Fruit fly (Drosophila melanogaster) whole organism, embryonic: ENCODE data around the gene Indy-2.

Experiments used
- Bteb2 ChIP-seq: fragments of 200-800 bp; sonication (Bioruptor generic); optimal IDR thresholded peaks from 2 replicates; lab custom pipeline; 2016; ENCODE audit warnings: missing biosample characterization, missing genetic modification characterization
- CG10431 ChIP-seq: fragments of 200-800 bp; sonication (Bioruptor generic); optimal IDR thresholded peaks from 3 replicates; lab custom pipeline; 2018; ENCODE audit warnings: missing biosample characterization, mild to moderate bottlenecking, missing genetic modification characterization
- CG12071 ChIP-seq: fragments of 200-800 bp; sonication (Bioruptor generic); optimal IDR thresholded peaks from 3 replicates; lab custom pipeline; 2018; ENCODE audit warnings: missing biosample characterization, mild to moderate bottlenecking, missing genetic modification characterization
- CG12104 ChIP-seq: fragments of 200-800 bp; sonication (Bioruptor generic); optimal IDR thresholded peaks from 3 replicates; lab custom pipeline; 2016; ENCODE audit warnings: missing biosample characterization, missing genetic modification characterization
- CG12155 ChIP-seq: fragments of 200-800 bp; sonication (Bioruptor generic); optimal IDR thresholded peaks from 3 replicates; lab custom pipeline; 2016; ENCODE audit warnings: missing biosample characterization, missing genetic modification characterization
- CG13296 ChIP-seq: fragments of 200-800 bp; sonication (Bioruptor generic); optimal IDR thresholded peaks from 3 replicates; lab custom pipeline; 2018; ENCODE audit warnings: missing biosample characterization, mild to moderate bottlenecking, missing genetic modification characterization
- CG15073 ChIP-seq: fragments of 200-800 bp; sonication (Bioruptor generic); optimal IDR thresholded peaks from 2 replicates; lab custom pipeline; 2016; ENCODE audit warnings: missing biosample characterization, missing genetic modification characterization
- CG1602 ChIP-seq: fragments of 200-800 bp; sonication (Bioruptor generic); optimal IDR thresholded peaks from 3 replicates; lab custom pipeline; 2016; ENCODE audit warnings: missing biosample characterization, missing genetic modification characterization
- CG16779 ChIP-seq: fragments of 200-800 bp; sonication (Bioruptor generic); IDR thresholded peaks from 2 replicates; pipeline ENCODE4 v1.3.6; 2022; ENCODE audit warnings: missing biosample characterization, missing genetic modification characterization
- CG16815 ChIP-seq: fragments of 200-800 bp; sonication (Bioruptor generic); optimal IDR thresholded peaks from 3 replicates; lab custom pipeline; 2017; ENCODE audit warnings: missing biosample characterization, mild to moderate bottlenecking, missing genetic modification characterization
- CG17612 ChIP-seq: fragments of 200-800 bp; sonication (Bioruptor generic); IDR thresholded peaks from 2 replicates; pipeline ENCODE4 v1.3.6; 2022; ENCODE audit warnings: missing biosample characterization, missing genetic modification characterization
- CG2202 ChIP-seq: fragments of 200-800 bp; sonication (Bioruptor generic); optimal IDR thresholded peaks from 2 replicates; lab custom pipeline; 2018; ENCODE audit warnings: missing biosample characterization, mild to moderate bottlenecking, missing genetic modification characterization
- CG30403 ChIP-seq: fragments of 200-800 bp; sonication (Bioruptor generic); optimal IDR thresholded peaks from 3 replicates; lab custom pipeline; 2016; ENCODE audit warnings: missing biosample characterization, missing genetic modification characterization
- CG3065 ChIP-seq: fragments of 200-800 bp; sonication (Bioruptor generic); optimal IDR thresholded peaks from 2 replicates; lab custom pipeline; 2016; ENCODE audit warnings: missing biosample characterization, missing genetic modification characterization
- CG3281 ChIP-seq: fragments of 200-800 bp; sonication (Bioruptor generic); optimal IDR thresholded peaks from 3 replicates; lab custom pipeline; 2017; ENCODE audit warnings: missing biosample characterization, mild to moderate bottlenecking, missing genetic modification characterization
- CG34376 ChIP-seq: fragments of 200-800 bp; sonication (Bioruptor generic); optimal IDR thresholded peaks from 2 replicates; lab custom pipeline; 2018; ENCODE audit warnings: missing biosample characterization, mild to moderate bottlenecking, missing genetic modification characterization
- CG7271 ChIP-seq: fragments of 200-800 bp; sonication (Bioruptor generic); optimal IDR thresholded peaks from 2 replicates; lab custom pipeline; 2018; ENCODE audit warnings: missing biosample characterization, mild to moderate bottlenecking, missing genetic modification characterization, moderate library complexity
- CG8359 ChIP-seq: fragments of 200-800 bp; sonication (Bioruptor generic); optimal IDR thresholded peaks from 2 replicates; lab custom pipeline; 2017; ENCODE audit warnings: missing biosample characterization, mild to moderate bottlenecking, missing genetic modification characterization, borderline replicate concordance
- CG9609 ChIP-seq: fragments of 200-800 bp; sonication (Bioruptor generic); optimal IDR thresholded peaks from 3 replicates; lab custom pipeline; 2016; ENCODE audit warnings: missing biosample characterization, missing genetic modification characterization
- CTCF ChIP-seq: fragments of 200-800 bp; sonication (Bioruptor generic); optimal IDR thresholded peaks from 2 replicates; lab custom pipeline; 2017; ENCODE audit warnings: missing biosample characterization, mild to moderate bottlenecking, missing genetic modification characterization, moderate library complexity
- CrebB ChIP-seq: fragments of 200-800 bp; sonication (Bioruptor generic); optimal IDR thresholded peaks from 3 replicates; lab custom pipeline; 2018; ENCODE audit warnings: missing biosample characterization, mild to moderate bottlenecking, missing genetic modification characterization
- Ets97D ChIP-seq: fragments of 200-800 bp; sonication (Bioruptor generic); optimal IDR thresholded peaks from 3 replicates; lab custom pipeline; 2016; ENCODE audit warnings: missing biosample characterization, missing genetic modification characterization
- Hand ChIP-seq: fragments of 200-800 bp; sonication (Bioruptor generic); optimal IDR thresholded peaks from 2 replicates; lab custom pipeline; 2017; ENCODE audit warnings: mild to moderate bottlenecking, missing biosample characterization, missing genetic modification reagents, missing genetic modification characterization
- Hr39 ChIP-seq: fragments of >200 bp; optimal IDR thresholded peaks from 2 replicates; lab custom pipeline; 2017
- Lhr ChIP-seq: fragments of 200-800 bp; sonication (Bioruptor generic); optimal IDR thresholded peaks from 3 replicates; lab custom pipeline; 2017; ENCODE audit warnings: mild to moderate bottlenecking, missing biosample characterization, missing genetic modification reagents, missing genetic modification characterization
- NC2β ChIP-seq: fragments of 200-800 bp; sonication (Bioruptor generic); optimal IDR thresholded peaks from 2 replicates; lab custom pipeline; 2016; ENCODE audit warnings: missing biosample characterization, missing genetic modification characterization
- Nf-YA ChIP-seq: fragments of 200-800 bp; sonication (Bioruptor generic); IDR thresholded peaks from 2 replicates; pipeline ENCODE4 v1.3.6; 2022; ENCODE audit warnings: missing biosample characterization, missing genetic modification characterization
- Oli ChIP-seq: fragments of 200-800 bp; sonication (Bioruptor generic); optimal IDR thresholded peaks from 2 replicates; lab custom pipeline; 2018; ENCODE audit warnings: missing biosample characterization, mild to moderate bottlenecking, missing genetic modification characterization, moderate library complexity
- Side ChIP-seq: fragments of 200-800 bp; sonication (Bioruptor generic); optimal IDR thresholded peaks from 2 replicates; lab custom pipeline; 2016; ENCODE audit warnings: missing biosample characterization, missing genetic modification characterization
- Sry-δ ChIP-seq: fragments of 200-800 bp; sonication (Bioruptor generic); optimal IDR thresholded peaks from 2 replicates; lab custom pipeline; 2016; ENCODE audit warnings: missing biosample characterization, missing genetic modification characterization
- Taf1 ChIP-seq: fragments of 200-800 bp; sonication (Bioruptor generic); IDR thresholded peaks from 2 replicates; pipeline ENCODE4 v1.3.6; 2022; ENCODE audit warnings: missing biosample characterization, missing genetic modification characterization
- caup ChIP-seq: fragments of 200-800 bp; sonication (Bioruptor generic); optimal IDR thresholded peaks from 3 replicates; lab custom pipeline; 2017; ENCODE audit warnings: missing biosample characterization, mild to moderate bottlenecking, missing genetic modification characterization, moderate library complexity; ENCODE audit not compliant: severe bottlenecking
- ci ChIP-seq: fragments of 200-800 bp; sonication (Bioruptor generic); IDR thresholded peaks from 3 replicates; pipeline ENCODE4 v1.3.6; 2022; ENCODE audit warnings: missing biosample characterization, missing genetic modification characterization
- croc ChIP-seq: fragments of 200-800 bp; sonication (Bioruptor generic); conservative IDR thresholded peaks from 3 replicates; pipeline ENCODE4 v1.3.6; 2022; ENCODE audit warnings: missing biosample characterization, missing genetic modification characterization
- emc ChIP-seq: fragments of 200-800 bp; sonication (Bioruptor generic); optimal IDR thresholded peaks from 2 replicates; lab custom pipeline; 2016; ENCODE audit warnings: missing biosample characterization, missing genetic modification characterization
- ftz-f1 ChIP-seq: fragments of 200-800 bp; sonication (Bioruptor generic); optimal IDR thresholded peaks from 2 replicates; lab custom pipeline; 2016; ENCODE audit warnings: missing biosample characterization, missing genetic modification characterization
- gce ChIP-seq: fragments of 200-800 bp; sonication (Bioruptor generic); IDR thresholded peaks from 3 replicates; pipeline ENCODE4 v1.3.6; 2022; ENCODE audit warnings: missing biosample characterization, missing genetic modification characterization
- gcm2 ChIP-seq: fragments of 200-800 bp; sonication (Bioruptor generic); optimal IDR thresholded peaks from 2 replicates; lab custom pipeline; 2016; ENCODE audit warnings: missing biosample characterization, missing genetic modification characterization
- hb ChIP-seq: fragments of 200-800 bp; sonication (Bioruptor generic); IDR thresholded peaks from 3 replicates; pipeline ENCODE4 v1.3.6; 2022; ENCODE audit warnings: missing biosample characterization, missing genetic modification characterization; ENCODE audit not compliant: partially characterized antibody
- ind ChIP-seq: fragments of 200-800 bp; sonication (Bioruptor generic); optimal IDR thresholded peaks from 3 replicates; lab custom pipeline; 2016; ENCODE audit warnings: missing biosample characterization, missing genetic modification characterization
- jigr1 ChIP-seq: fragments of 200-800 bp; sonication (Bioruptor generic); IDR thresholded peaks from 3 replicates; pipeline ENCODE4 v1.3.6; 2022; ENCODE audit warnings: missing biosample characterization, missing genetic modification characterization
- mam ChIP-seq: fragments of 200-800 bp; sonication (Bioruptor generic); optimal IDR thresholded peaks from 3 replicates; lab custom pipeline; 2016; ENCODE audit warnings: missing biosample characterization, missing genetic modification characterization
- otp ChIP-seq: fragments of 200-800 bp; sonication (Bioruptor generic); IDR thresholded peaks from 3 replicates; pipeline ENCODE4, ENCODE4 v1.3.6; 2022; ENCODE audit warnings: missing biosample characterization, missing genetic modification characterization
- psq ChIP-seq: fragments of 200-800 bp; sonication (Bioruptor generic); optimal IDR thresholded peaks from 2 replicates; lab custom pipeline; 2017; ENCODE audit warnings: missing biosample characterization, missing genetic modification characterization
- row ChIP-seq: fragments of 200-800 bp; sonication (Bioruptor generic); IDR thresholded peaks from 3 replicates; pipeline ENCODE4 v1.3.6; 2022; ENCODE audit warnings: missing biosample characterization, missing genetic modification characterization
- slp2 ChIP-seq: fragments of 200-800 bp; sonication (Bioruptor generic); optimal IDR thresholded peaks from 2 replicates; lab custom pipeline; 2016; ENCODE audit warnings: missing biosample characterization, missing genetic modification characterization
- stc ChIP-seq: fragments of 200-800 bp; sonication (Bioruptor generic); IDR thresholded peaks from 2 replicates; pipeline ENCODE4 v1.3.6; 2022; ENCODE audit warnings: missing biosample characterization, missing genetic modification characterization
- tap ChIP-seq: fragments of 200-800 bp; optimal IDR thresholded peaks from 3 replicates; lab custom pipeline; 2019; ENCODE audit warnings: missing biosample characterization, mild to moderate bottlenecking, missing genetic modification characterization, moderate library complexity
- tgo ChIP-seq: fragments of 200-800 bp; sonication (Bioruptor generic); IDR thresholded peaks from 3 replicates; pipeline ENCODE4 v1.3.6; 2022; ENCODE audit warnings: missing biosample characterization, missing genetic modification characterization
- ttk ChIP-seq: fragments of 200-800 bp; sonication (Bioruptor generic); IDR thresholded peaks from 2 replicates; pipeline ENCODE4 v2.1.2; 2022; ENCODE audit warnings: missing biosample characterization, missing genetic modification characterization
- unpg ChIP-seq: fragments of 200-800 bp; sonication (Bioruptor generic); optimal IDR thresholded peaks from 3 replicates; lab custom pipeline; 2018; ENCODE audit warnings: missing biosample characterization, mild to moderate bottlenecking, missing genetic modification characterization, moderate library complexity
- wek ChIP-seq: fragments of 200-800 bp; sonication (Bioruptor generic); optimal IDR thresholded peaks from 3 replicates; lab custom pipeline; 2018; ENCODE audit warnings: missing biosample characterization, mild to moderate bottlenecking, missing genetic modification characterization, moderate library complexity
- zfh1 ChIP-seq: fragments of 200-800 bp; sonication (Bioruptor generic); IDR thresholded peaks from 3 replicates; pipeline ENCODE4 v1.3.6; 2022; ENCODE audit warnings: missing biosample characterization, missing genetic modification characterization

Indy-2 gene

dm6 chr3R:19998418-19998817 lies 44.1 kb upstream of the Indy-2 start (continued):
- no peak for TF ChIP-seq CG10431
- TF ChIP-seq stc (GFP tag; lab: Robert Waterston, UW): peak; percentile 46
- TF ChIP-seq slp2 (GFP tag; lab: Kevin White, UChicago): peak; percentile 70
- peak; percentile 74 for TF ChIP-seq CG1602 (GFP tag; lab: Kevin White, UChicago)
- TF ChIP-seq croc (GFP tag; lab: Robert Waterston, UW): peak; percentile 75
- peak; percentile 74 for TF ChIP-seq Side
- TF ChIP-seq Taf1 (GFP tag; lab: Robert Waterston, UW): 0 out of 2 replicates have a peak, but pooled peaks have one; percentile 10
- TF ChIP-seq Hand (GFP tag; lab: Kevin White, UChicago): no peak
- TF ChIP-seq psq (GFP tag; lab: Kevin White, UChicago): no peak
- TF ChIP-seq caup (GFP tag; lab: Kevin White, UChicago): no peak
- no peak for TF ChIP-seq hb
- TF ChIP-seq CG34376 (GFP tag; lab: Kevin White, UChicago): no peak
- peak; percentile 39 for TF ChIP-seq CrebB (tag; lab: Kevin White, UChicago)
- TF ChIP-seq mam: peak; percentile 62
- TF ChIP-seq CG12071 (GFP tag; lab: Kevin White, UChicago): peak; percentile 63
- TF ChIP-seq CG12155 (GFP tag; lab: Kevin White, UChicago): peak; percentile 52
- no peak for TF ChIP-seq jigr1 (GFP tag; lab: Robert Waterston, UW)
- peak; percentile 14 for TF ChIP-seq CG3281
- TF ChIP-seq Ets97D (GFP tag; lab: Kevin White, UChicago): no peak
- 0 out of 2 replicates have a peak, but pooled peaks have one; percentile 43 for TF ChIP-seq CG16779 (GFP tag; lab: Robert Waterston, UW)
- peak; percentile 65 for TF ChIP-seq CG16815 (GFP tag; lab: Kevin White, UChicago)
- peak; percentile 31 for TF ChIP-seq Sry-δ (GFP tag; lab: Kevin White, UChicago)
- TF ChIP-seq Lhr (GFP tag; lab: Kevin White, UChicago): peak; percentile 32
- TF ChIP-seq CG3065: peak; percentile 55
- TF ChIP-seq CTCF (GFP tag; lab: Kevin White, UChicago): peak; percentile 33
- TF ChIP-seq CG2202 (tag; lab: Kevin White, UChicago): peak; percentile 64
- no peak for TF ChIP-seq gcm2 (GFP tag; lab: Kevin White, UChicago)
- TF ChIP-seq wek (GFP tag; lab: Kevin White, UChicago): peak; percentile 62
- 0 out of 3 replicates have a peak, but pooled peaks have one; percentile 46 for TF ChIP-seq gce (GFP tag; lab: Robert Waterston, UW)
- TF ChIP-seq CG17612 (GFP tag; lab: Robert Waterston, UW): no peak
- peak; percentile 78 for TF ChIP-seq ttk (GFP tag; lab: Robert Waterston, UW)
- TF ChIP-seq CG15073 (GFP tag; lab: Kevin White, UChicago): no peak
- TF ChIP-seq otp: peak; percentile 86
- peak; percentile 81 for TF ChIP-seq unpg (GFP tag; lab: Kevin White, UChicago)
- peak; percentile 70 for TF ChIP-seq Nf-YA (GFP tag; lab: Robert Waterston, UW)
- peak; percentile 72 for TF ChIP-seq tap (tag; lab: Kevin White, UChicago)
- peak; percentile 82 for TF ChIP-seq row (GFP tag; lab: Robert Waterston, UW)
- peak; percentile 38 for TF ChIP-seq CG8359 (GFP tag; lab: Kevin White, UChicago)
- peak; percentile 84 for TF ChIP-seq Oli (tag; lab: Kevin White, UChicago)
- peak; percentile 93 for TF ChIP-seq zfh1 (GFP tag; lab: Robert Waterston, UW)
- TF ChIP-seq ind: peak; percentile 73
- no peak for TF ChIP-seq Hr39
- no peak for TF ChIP-seq emc (GFP tag; lab: Kevin White, UChicago)
- TF ChIP-seq CG12104 (GFP tag; lab: Kevin White, UChicago): peak; percentile 4
- peak; percentile 70 for TF ChIP-seq CG9609 (GFP tag; lab: Kevin White, UChicago)
- peak; percentile 61; the same call in 1 of the 3 replicates for TF ChIP-seq tgo (GFP tag; lab: Robert Waterston, UW)
- TF ChIP-seq CG7271 (tag; lab: Kevin White, UChicago): no peak
- TF ChIP-seq Bteb2: peak; percentile 51
- TF ChIP-seq CG30403 (GFP tag; lab: Kevin White, UChicago): peak; percentile 77
- no peak for TF ChIP-seq ftz-f1 (GFP tag; lab: Kevin White, UChicago)
- peak; percentile 93 for TF ChIP-seq ci
- no peak for TF ChIP-seq CG13296 (GFP tag; lab: Kevin White, UChicago)
- peak; percentile 66 for TF ChIP-seq NC2β (GFP tag; lab: Kevin White, UChicago)
